Worm (Caenorhabditis elegans) whole organism, L1 larva: ENCODE results near the gene F44E2.10.

Experiments
- C16A3.4 ChIP-seq: fragments of 150-350 bp; optimal IDR thresholded peaks from 2 replicates; lab custom pipeline; 2014; ENCODE audit warnings: missing biosample characterization, missing genetic modification characterization
- aha-1 ChIP-seq: fragments of 150-350 bp; optimal IDR thresholded peaks from 2 replicates; lab custom pipeline; 2014; ENCODE audit warnings: missing biosample characterization, missing genetic modification characterization
- aly-2 ChIP-seq: fragments of 150-350 bp; optimal IDR thresholded peaks from 2 replicates; lab custom pipeline; 2014; ENCODE audit warnings: missing biosample characterization, missing genetic modification characterization
- blmp-1 ChIP-seq: fragments of 150-350 bp; optimal IDR thresholded peaks from 2 replicates; lab custom pipeline; 2014; ENCODE audit warnings: missing biosample characterization, missing genetic modification characterization
- ceh-63 ChIP-seq: fragments of 200-800 bp; sonication (Bioruptor generic); optimal IDR thresholded peaks from 2 replicates; lab custom pipeline; 2018; ENCODE audit warnings: mild to moderate bottlenecking, missing genetic modification characterization, missing compliant biosample characterization
- ceh-8 ChIP-seq: fragments of 200-800 bp; sonication (Bioruptor generic); optimal IDR thresholded peaks from 2 replicates; lab custom pipeline; 2018; ENCODE audit warnings: mild to moderate bottlenecking, missing genetic modification characterization, moderate library complexity, missing compliant biosample characterization
- ceh-88 ChIP-seq: fragments of 200-800 bp; sonication (Bioruptor generic); IDR thresholded peaks from 2 replicates; pipeline ENCODE4 v1.3.6; 2022; ENCODE audit warnings: missing genetic modification characterization, missing compliant biosample characterization
- dsc-1 ChIP-seq: sonication (generic microtip); optimal IDR thresholded peaks from 2 replicates; lab custom pipeline; 2016; ENCODE audit warnings: mild to moderate bottlenecking, missing genetic modification characterization, missing compliant biosample characterization
- efl-1 ChIP-seq, 4 experiments: fragments of 150-350 bp; optimal IDR thresholded peaks in 3 of 4; peaks in 1 of 4; 1 replicate in 1 of 4; 2 replicates in 3 of 4; lab custom pipeline; 2014; ENCODE audit warnings: missing biosample characterization in 2 of 4, missing genetic modification characterization in 2 of 4, missing genetic modification reagents in 2 of 4
- efl-3 ChIP-seq: fragments of 200-800 bp; sonication (Bioruptor generic); optimal IDR thresholded peaks from 2 replicates; lab custom pipeline; 2018; ENCODE audit warnings: mild to moderate bottlenecking, missing genetic modification characterization, missing compliant biosample characterization
- elt-3 ChIP-seq, 6 experiments: fragments of 150-350 bp in 1 of 6; sonication (generic microtip); optimal IDR thresholded peaks; 2 replicates each; lab custom pipeline; 2017 to 2018; ENCODE audit warnings: missing biosample characterization in 6 of 6, missing genetic modification characterization in 6 of 6, inconsistent platforms in 1 of 6
- fkh-4 ChIP-seq: sonication (generic microtip); optimal IDR thresholded peaks from 2 replicates; lab custom pipeline; 2016; ENCODE audit warnings: missing compliant biosample characterization, missing genetic modification characterization, borderline replicate concordance
- grh-1 ChIP-seq: fragments of 200-800 bp; sonication (Bioruptor generic); IDR thresholded peaks from 2 replicates; pipeline ENCODE4 v1.3.6; 2022; ENCODE audit warnings: missing genetic modification reagents, missing genetic modification characterization, missing compliant biosample characterization
- hlh-4 ChIP-seq: sonication (generic microtip); optimal IDR thresholded peaks from 2 replicates; lab custom pipeline; 2016; ENCODE audit warnings: mild to moderate bottlenecking, missing genetic modification characterization, missing compliant biosample characterization
- jun-1 ChIP-seq: fragments of 150-350 bp; optimal IDR thresholded peaks from 2 replicates; lab custom pipeline; 2014; ENCODE audit warnings: missing biosample characterization, missing genetic modification reagents, missing genetic modification characterization
- lin-13 ChIP-seq: fragments of 150-350 bp; optimal IDR thresholded peaks from 2 replicates; lab custom pipeline; 2014; ENCODE audit warnings: missing biosample characterization, missing genetic modification reagents, missing genetic modification characterization
- lin-35 ChIP-seq, 2 experiments: fragments of 150-350 bp; optimal IDR thresholded peaks; 2 replicates each; lab custom pipeline; 2014; ENCODE audit warnings: missing biosample characterization in 2 of 2, missing genetic modification characterization in 2 of 2, missing genetic modification reagents in 2 of 2
- lin-39 ChIP-seq: fragments of 150-350 bp; optimal IDR thresholded peaks from 2 replicates; lab custom pipeline; 2014; ENCODE audit warnings: missing biosample characterization, missing genetic modification reagents, missing genetic modification characterization
- lir-3 ChIP-seq: sonication (generic microtip); optimal IDR thresholded peaks from 2 replicates; lab custom pipeline; 2016; ENCODE audit warnings: mild to moderate bottlenecking, missing genetic modification characterization, moderate library complexity, missing compliant biosample characterization; ENCODE audit not compliant: poor library complexity
- lsy-2 ChIP-seq, 2 experiments: fragments of 150-350 bp; optimal IDR thresholded peaks; 2 replicates each; lab custom pipeline; 2014; ENCODE audit warnings: missing biosample characterization in 2 of 2, missing genetic modification characterization in 2 of 2
- mab-9 ChIP-seq: fragments of 200-800 bp; sonication (Bioruptor generic); IDR thresholded peaks from 2 replicates; pipeline ENCODE4 v1.3.6; 2022; ENCODE audit warnings: missing genetic modification reagents, missing genetic modification characterization, missing compliant biosample characterization
- mep-1 ChIP-seq: fragments of 150-350 bp; optimal IDR thresholded peaks from 2 replicates; lab custom pipeline; 2014; ENCODE audit warnings: missing biosample characterization, missing genetic modification characterization
- nhr-11 ChIP-seq: fragments of 150-350 bp; optimal IDR thresholded peaks from 2 replicates; lab custom pipeline; 2014; ENCODE audit warnings: missing biosample characterization, missing genetic modification characterization
- nhr-19 ChIP-seq: fragments of 200-800 bp; sonication (Bioruptor generic); conservative IDR thresholded peaks from 2 replicates; pipeline ENCODE4 v1.3.6; 2022; ENCODE audit warnings: missing genetic modification characterization, missing compliant biosample characterization
- nhr-20 ChIP-seq: sonication (generic microtip); optimal IDR thresholded peaks from 2 replicates; lab custom pipeline; 2016; ENCODE audit warnings: mild to moderate bottlenecking, missing genetic modification characterization, missing compliant biosample characterization
- nhr-237 ChIP-seq: fragments of 150-350 bp; optimal IDR thresholded peaks from 2 replicates; lab custom pipeline; 2014; ENCODE audit warnings: missing biosample characterization, missing genetic modification characterization
- nhr-28 ChIP-seq: fragments of 150-350 bp; optimal IDR thresholded peaks from 2 replicates; lab custom pipeline; 2014; ENCODE audit warnings: missing biosample characterization, missing genetic modification characterization
- nhr-47 ChIP-seq: sonication (generic microtip); optimal IDR thresholded peaks from 2 replicates; lab custom pipeline; 2016; ENCODE audit warnings: mild to moderate bottlenecking, missing genetic modification characterization, moderate library complexity, missing compliant biosample characterization
- nhr-71 ChIP-seq: sonication (generic microtip); optimal IDR thresholded peaks from 2 replicates; lab custom pipeline; 2016; ENCODE audit warnings: mild to moderate bottlenecking, missing genetic modification characterization, moderate library complexity, missing compliant biosample characterization
- nhr-76 ChIP-seq: sonication (generic microtip); optimal IDR thresholded peaks from 2 replicates; lab custom pipeline; 2017; ENCODE audit warnings: missing biosample characterization, missing genetic modification characterization
- nhr-77 ChIP-seq: fragments of 150-350 bp; optimal IDR thresholded peaks from 2 replicates; lab custom pipeline; 2014; ENCODE audit warnings: missing biosample characterization, missing genetic modification characterization
- nhr-84 ChIP-seq: sonication (generic microtip); optimal IDR thresholded peaks from 2 replicates; lab custom pipeline; 2017; ENCODE audit warnings: missing biosample characterization, missing genetic modification characterization
- nhr-85 ChIP-seq: sonication (generic microtip); peaks from one replicate; lab custom pipeline; 2016; ENCODE audit warnings: missing genetic modification characterization, inconsistent platforms, missing compliant biosample characterization
- nhr-90 ChIP-seq: sonication (generic microtip); optimal IDR thresholded peaks from 2 replicates; lab custom pipeline; 2016; ENCODE audit warnings: mild to moderate bottlenecking, missing genetic modification characterization, missing compliant biosample characterization; ENCODE audit not compliant: poor library complexity
- rnt-1 ChIP-seq: sonication (generic microtip); optimal IDR thresholded peaks from 2 replicates; lab custom pipeline; 2016; ENCODE audit warnings: mild to moderate bottlenecking, missing genetic modification characterization, moderate library complexity, missing compliant biosample characterization
- snpc-4 ChIP-seq: fragments of 150-350 bp; optimal IDR thresholded peaks from 2 replicates; lab custom pipeline; 2014; ENCODE audit warnings: missing biosample characterization, missing genetic modification characterization
- sup-37 ChIP-seq: fragments of 200-800 bp; sonication (Bioruptor generic); optimal IDR thresholded peaks from 2 replicates; lab custom pipeline; 2018; ENCODE audit warnings: mild to moderate bottlenecking, missing genetic modification characterization, missing compliant biosample characterization
- tlp-1 ChIP-seq: fragments of 150-350 bp; optimal IDR thresholded peaks from 2 replicates; lab custom pipeline; 2014; ENCODE audit warnings: missing biosample characterization, missing genetic modification characterization
- unc-130 ChIP-seq: fragments of 150-350 bp; optimal IDR thresholded peaks from 2 replicates; lab custom pipeline; 2017; ENCODE audit warnings: missing biosample characterization, missing genetic modification characterization, inconsistent platforms
- unc-62 ChIP-seq: fragments of 150-350 bp; optimal IDR thresholded peaks from 2 replicates; lab custom pipeline; 2014; ENCODE audit warnings: missing biosample characterization, missing genetic modification reagents, missing genetic modification characterization
- unc-86 ChIP-seq: sonication (generic microtip); optimal IDR thresholded peaks from 2 replicates; lab custom pipeline; 2016; ENCODE audit warnings: missing genetic modification characterization, missing compliant biosample characterization
- unc-98 ChIP-seq: fragments of 200-800 bp; sonication (Bioruptor generic); IDR thresholded peaks from 2 replicates; pipeline ENCODE4 v1.3.6; 2022; ENCODE audit warnings: missing genetic modification characterization, missing compliant biosample characterization
- zip-4 ChIP-seq: fragments of 200-800 bp; sonication (Bioruptor generic); optimal IDR thresholded peaks from 2 replicates; lab custom pipeline; 2018; ENCODE audit warnings: mild to moderate bottlenecking, missing genetic modification characterization, moderate library complexity, missing compliant biosample characterization
- ztf-11 ChIP-seq, 2 experiments: sonication (generic microtip); optimal IDR thresholded peaks; 2 replicates each; lab custom pipeline; 2016 to 2017; ENCODE audit warnings: missing genetic modification characterization in 2 of 2, missing biosample characterization in 1 of 2, missing compliant biosample characterization in 1 of 2

Gene F44E2.10

DNA sequence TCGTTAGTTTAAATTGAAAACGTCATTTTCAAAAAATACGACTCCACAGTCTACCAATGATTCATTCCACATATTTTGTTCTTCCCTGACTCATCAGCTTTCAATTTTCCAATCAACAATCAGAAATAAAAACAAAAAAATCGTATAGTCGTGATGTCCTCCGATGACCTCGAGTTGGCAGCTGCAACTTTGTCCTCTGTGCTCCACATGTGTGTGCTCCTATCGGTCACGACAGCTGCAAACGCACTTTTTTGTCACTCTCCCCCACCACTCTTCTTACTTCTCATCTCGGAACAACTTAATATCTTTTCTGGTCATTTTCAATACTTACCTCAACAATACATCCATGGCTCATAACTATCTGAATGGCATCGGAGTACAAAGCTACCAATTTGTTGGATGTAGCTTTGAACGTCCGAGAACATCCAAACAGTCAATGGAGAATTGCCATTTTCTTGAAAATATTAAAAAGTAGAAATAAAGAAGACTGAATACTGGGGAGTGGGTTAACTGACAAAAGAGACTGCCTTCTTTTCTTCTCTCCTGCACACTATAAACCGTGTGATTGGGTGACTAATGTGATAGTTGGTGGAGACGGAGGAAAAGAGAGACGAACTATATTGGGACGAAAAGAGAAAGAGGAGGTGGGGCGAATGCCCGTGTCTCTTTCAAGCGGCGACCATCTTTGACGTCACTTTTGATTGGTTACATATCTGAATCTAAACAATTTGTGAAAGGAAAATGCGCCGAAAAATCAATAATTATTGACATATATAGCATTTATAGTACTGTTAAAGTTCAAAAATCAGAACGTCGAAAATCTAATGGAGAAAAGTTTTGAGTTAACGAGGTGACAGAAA, 36.3 kb upstream of the F44E2.10 start (continued):
- TF ChIP-seq lir-3 (tag; lab: Kevin White, UChicago), result no peak
- no peak for TF ChIP-seq ceh-8
- TF ChIP-seq snpc-4 (tag; lab: Kevin White, UChicago), result no peak
- TF ChIP-seq nhr-90 (tag; lab: Kevin White, UChicago), result no peak
- no peak for TF ChIP-seq nhr-11 (tag; lab: Kevin White, UChicago)
- no peak for TF ChIP-seq unc-86 (tag; lab: Kevin White, UChicago)
- no peak for TF ChIP-seq tlp-1 (tag; lab: Kevin White, UChicago)
- no peak for TF ChIP-seq lin-39 (tag; lab: Kevin White, UChicago)
- no peak for TF ChIP-seq grh-1 (GFP tag; lab: Robert Waterston, UW)
- no peak for TF ChIP-seq efl-1 (optimal IDR thresholded peaks at IDR 0.05; lab: Kevin White, UChicago)
- TF ChIP-seq efl-1 (GFP tag; optimal IDR thresholded peaks at IDR 0.05 in 1 of 2; lab: Kevin White, UChicago), result peak in 1 of 2 experiments; percentile 73
- TF ChIP-seq nhr-20, result peak; percentile 62
- no peak for TF ChIP-seq nhr-237 (tag; lab: Kevin White, UChicago)
- no peak for TF ChIP-seq efl-3 (GFP tag; lab: Kevin White, UChicago)
- peak in 1 of 6 experiments; percentile 75 for TF ChIP-seq elt-3 (tag; optimal IDR thresholded peaks at IDR 0.05; lab: Kevin White, UChicago)
- no peak for TF ChIP-seq lin-13 (GFP tag; lab: Kevin White, UChicago)
- no peak for TF ChIP-seq unc-62 (GFP tag; lab: Kevin White, UChicago)
- no peak for TF ChIP-seq nhr-28
- no peak for TF ChIP-seq dsc-1
- TF ChIP-seq mab-9 (GFP tag; lab: Robert Waterston, UW), result no peak
- no peak for TF ChIP-seq nhr-76 (tag; lab: Kevin White, UChicago)
- no peak for TF ChIP-seq nhr-84 (tag; lab: Kevin White, UChicago)
- TF ChIP-seq lin-35 (GFP tag; optimal IDR thresholded peaks at IDR 0.05; lab: Kevin White, UChicago), result peak in 1 of 2 experiments; percentile 61
- no peak for TF ChIP-seq unc-98 (GFP tag; lab: Robert Waterston, UW)
- peak; percentile 44 for TF ChIP-seq rnt-1 (tag; lab: Kevin White, UChicago)
- peak; percentile 81 for TF ChIP-seq nhr-85
- peak; percentile 6 to 13 for TF ChIP-seq lsy-2 (tag; optimal IDR thresholded peaks at IDR 0.05; lab: Kevin White, UChicago)
- TF ChIP-seq aha-1, result no peak
- no peak for TF ChIP-seq fkh-4
- TF ChIP-seq aly-2, result no peak
- TF ChIP-seq nhr-47 (tag; lab: Kevin White, UChicago), result no peak
- no peak for TF ChIP-seq nhr-77 (tag; lab: Kevin White, UChicago)
- TF ChIP-seq hlh-4, result no peak
- peak; percentile 33 for TF ChIP-seq mep-1 (tag; lab: Kevin White, UChicago)
- TF ChIP-seq sup-37 (GFP tag; lab: Kevin White, UChicago), result no peak
- peak; percentile 4 for TF ChIP-seq C16A3.4 (tag; lab: Kevin White, UChicago)
- no peak for TF ChIP-seq ztf-11 (tag; optimal IDR thresholded peaks at IDR 0.05; lab: Kevin White, UChicago)
- no peak for TF ChIP-seq nhr-19 (GFP tag; lab: Robert Waterston, UW)
- peak; percentile 2 for TF ChIP-seq unc-130 (tag; lab: Kevin White, UChicago)
- no peak for TF ChIP-seq zip-4 (GFP tag; lab: Kevin White, UChicago)
- peak; percentile 16 for TF ChIP-seq nhr-71 (tag; lab: Kevin White, UChicago)
- no peak for TF ChIP-seq ceh-88 (GFP tag; lab: Robert Waterston, UW)
- no peak for TF ChIP-seq ceh-63
- peak; percentile 91 for TF ChIP-seq blmp-1
- TF ChIP-seq jun-1 (tag; lab: Kevin White, UChicago), result peak; percentile 10
